Worm (Caenorhabditis elegans) whole organism, L2 larva: Measurements from ENCODE around the gene atln-1.

Experiments
- C34F6.9 ChIP-seq: fragments of 150-350 bp; optimal IDR thresholded peaks from 2 replicates; lab custom pipeline; 2014; ENCODE audit warnings: missing biosample characterization, missing genetic modification characterization
- Y55F3AM.14 ChIP-seq: fragments of 200-800 bp; sonication (Bioruptor generic); optimal IDR thresholded peaks from 2 replicates; lab custom pipeline; 2018; ENCODE audit warnings: mild to moderate bottlenecking, missing genetic modification characterization, missing compliant biosample characterization
- alr-1 ChIP-seq: fragments of 150-350 bp; optimal IDR thresholded peaks from 2 replicates; lab custom pipeline; 2014; ENCODE audit warnings: missing biosample characterization, missing genetic modification characterization
- aly-2 ChIP-seq: fragments of 150-350 bp; optimal IDR thresholded peaks from 2 replicates; lab custom pipeline; 2014; ENCODE audit warnings: missing biosample characterization, missing genetic modification characterization
- ama-1 ChIP-seq: fragments of 150-350 bp; optimal IDR thresholded peaks from 2 replicates; lab custom pipeline; 2018; ENCODE audit warnings: inconsistent platforms
- ceh-16 ChIP-seq: fragments of 150-350 bp; optimal IDR thresholded peaks from 2 replicates; lab custom pipeline; 2014; ENCODE audit warnings: missing biosample characterization, missing genetic modification characterization
- ceh-82 ChIP-seq: fragments of 150-350 bp; optimal IDR thresholded peaks from 2 replicates; lab custom pipeline; 2014; ENCODE audit warnings: missing biosample characterization, missing genetic modification characterization
- crh-2 ChIP-seq: sonication (generic microtip); optimal IDR thresholded peaks from 2 replicates; lab custom pipeline; 2017; ENCODE audit warnings: missing biosample characterization, missing genetic modification characterization
- dmd-4 ChIP-seq: sonication (generic microtip); optimal IDR thresholded peaks from 2 replicates; lab custom pipeline; 2017; ENCODE audit warnings: missing biosample characterization, missing genetic modification characterization
- elt-1 ChIP-seq: fragments of 150-350 bp; optimal IDR thresholded peaks from 2 replicates; lab custom pipeline; 2014; ENCODE audit warnings: missing biosample characterization, missing genetic modification characterization
- fos-1 ChIP-seq: fragments of 150-350 bp; optimal IDR thresholded peaks from 2 replicates; lab custom pipeline; 2014; ENCODE audit warnings: missing biosample characterization, missing genetic modification characterization
- gmeb-1 ChIP-seq: fragments of 150-350 bp; optimal IDR thresholded peaks from 2 replicates; lab custom pipeline; 2014; ENCODE audit warnings: missing biosample characterization, missing genetic modification characterization
- lin-11 ChIP-seq: fragments of 150-350 bp; sonication (generic microtip); optimal IDR thresholded peaks from 2 replicates; lab custom pipeline; 2014; ENCODE audit warnings: missing biosample characterization, missing genetic modification characterization, inconsistent platforms, mixed read lengths
- lin-13 ChIP-seq: fragments of 150-350 bp; optimal IDR thresholded peaks from 2 replicates; lab custom pipeline; 2014; ENCODE audit warnings: missing biosample characterization, missing genetic modification reagents, missing genetic modification characterization
- mab-5 ChIP-seq: fragments of 150-350 bp; optimal IDR thresholded peaks from 2 replicates; lab custom pipeline; 2014; ENCODE audit warnings: missing biosample characterization, missing genetic modification characterization
- nhr-129 ChIP-seq: fragments of 150-350 bp; optimal IDR thresholded peaks from 2 replicates; lab custom pipeline; 2014; ENCODE audit warnings: missing biosample characterization, missing genetic modification characterization
- nhr-23 ChIP-seq: fragments of 150-350 bp; optimal IDR thresholded peaks from 2 replicates; lab custom pipeline; 2014; ENCODE audit warnings: missing biosample characterization, missing genetic modification reagents, missing genetic modification characterization
- nhr-237 ChIP-seq: fragments of 150-350 bp; optimal IDR thresholded peaks from 2 replicates; lab custom pipeline; 2014; ENCODE audit warnings: missing biosample characterization, missing genetic modification characterization
- nhr-25 ChIP-seq: fragments of 150-350 bp; sonication (generic microtip); optimal IDR thresholded peaks from 3 replicates; lab custom pipeline; 2014; ENCODE audit warnings: missing biosample characterization, missing genetic modification characterization
- nhr-6 ChIP-seq: fragments of 150-350 bp; optimal IDR thresholded peaks from 2 replicates; lab custom pipeline; 2014; ENCODE audit warnings: missing biosample characterization, missing genetic modification characterization
- nhr-77 ChIP-seq: fragments of 150-350 bp; optimal IDR thresholded peaks from 2 replicates; lab custom pipeline; 2014; ENCODE audit warnings: missing biosample characterization, missing genetic modification characterization
- peb-1 ChIP-seq: fragments of 150-350 bp; optimal IDR thresholded peaks from 2 replicates; lab custom pipeline; 2014; ENCODE audit warnings: missing biosample characterization, missing genetic modification characterization
- sem-4 ChIP-seq: fragments of 150-350 bp; optimal IDR thresholded peaks from 2 replicates; lab custom pipeline; 2014; ENCODE audit warnings: missing biosample characterization, missing genetic modification reagents, missing genetic modification characterization
- skn-1 ChIP-seq: sonication (generic microtip); optimal IDR thresholded peaks from 2 replicates; lab custom pipeline; 2017; ENCODE audit warnings: missing biosample characterization, missing genetic modification characterization
- sma-3 ChIP-seq: sonication (generic microtip); optimal IDR thresholded peaks from 2 replicates; lab custom pipeline; 2016; ENCODE audit warnings: missing genetic modification reagents, missing genetic modification characterization, missing compliant biosample characterization
- sma-9 ChIP-seq, 2 experiments: fragments of 150-350 bp in 1 of 2; sonication (generic microtip) in 1 of 2; optimal IDR thresholded peaks; 2 replicates each; lab custom pipeline; 2014 to 2016; ENCODE audit warnings: missing genetic modification characterization in 2 of 2, mild to moderate bottlenecking in 1 of 2, missing biosample characterization in 1 of 2, missing compliant biosample characterization in 1 of 2, missing genetic modification reagents in 1 of 2, moderate library complexity in 1 of 2
- snpc-4 ChIP-seq: fragments of 150-350 bp; optimal IDR thresholded peaks from 2 replicates; lab custom pipeline; 2014; ENCODE audit warnings: missing biosample characterization, missing genetic modification characterization
- unc-39 ChIP-seq: fragments of 150-350 bp; optimal IDR thresholded peaks from 2 replicates; lab custom pipeline; 2014; ENCODE audit warnings: missing biosample characterization, missing genetic modification characterization
- ztf-1 ChIP-seq: fragments of 200-800 bp; sonication (Bioruptor generic); conservative IDR thresholded peaks from 2 replicates; pipeline ENCODE4 v1.3.6; 2022; ENCODE audit warnings: missing genetic modification characterization, missing compliant biosample characterization
- ztf-11 ChIP-seq: sonication (generic microtip); optimal IDR thresholded peaks from 2 replicates; lab custom pipeline; 2017; ENCODE audit warnings: missing biosample characterization, missing genetic modification characterization
- ztf-4 ChIP-seq: fragments of 150-350 bp; optimal IDR thresholded peaks from 2 replicates; lab custom pipeline; 2014; ENCODE audit warnings: missing biosample characterization, missing genetic modification characterization

The atln-1 gene

ce11 chrIV:2753541-2753940 is 34.9 kb upstream of the atln-1 start:
- TF ChIP-seq C34F6.9 (tag; lab: Kevin White, UChicago) = no peak
- no peak for TF ChIP-seq nhr-77
- no peak for TF ChIP-seq Y55F3AM.14 (GFP tag; lab: Kevin White, UChicago)
- TF ChIP-seq ztf-1 (GFP tag; lab: Robert Waterston, UW) = no peak
- TF ChIP-seq nhr-129 (tag; lab: Kevin White, UChicago) = no peak
- no peak for TF ChIP-seq sma-9 (GFP tag; optimal IDR thresholded peaks at IDR 0.05; lab: Kevin White, UChicago)
- no peak for TF ChIP-seq sma-9 (tag; optimal IDR thresholded peaks at IDR 0.05; lab: Kevin White, UChicago)
- no peak for TF ChIP-seq nhr-25 (tag; lab: Kevin White, UChicago)
- TF ChIP-seq gmeb-1 = no peak
- no peak for TF ChIP-seq crh-2

ce11 chrIV:2758079-2758478 is 30.4 kb upstream of the atln-1 start:
- TF ChIP-seq nhr-129 (tag; lab: Kevin White, UChicago) (no peak), nhr-77 (no peak), ama-1 (lab: Kevin White, UChicago) (no peak), peb-1 (tag; lab: Kevin White, UChicago) (no peak)

- TF ChIP-seq unc-39 (tag; lab: Kevin White, UChicago) = no peak
- no peak for TF ChIP-seq nhr-237
- no peak for TF ChIP-seq nhr-25 (tag; lab: Kevin White, UChicago)
- TF ChIP-seq nhr-23 = no peak
- no peak for TF ChIP-seq peb-1 (tag; lab: Kevin White, UChicago)
- no peak for TF ChIP-seq nhr-6 (tag; lab: Kevin White, UChicago)
- TF ChIP-seq sma-9 (GFP tag; optimal IDR thresholded peaks at IDR 0.05; lab: Kevin White, UChicago) = no peak
- no peak for TF ChIP-seq sma-9 (tag; optimal IDR thresholded peaks at IDR 0.05; lab: Kevin White, UChicago)
- TF ChIP-seq nhr-129 (tag; lab: Kevin White, UChicago) = no peak
These were observed 29.3 kb upstream of the atln-1 start, which contains the start of gene Y54G2A.38 for ce11 chrIV:2759163-2759562. TSS of gene Y54G2A.38 (plus strand) at chrIV:2759463.

ce11 chrIV:2761477-2761876 is 27.0 kb upstream of the atln-1 start:
- TF ChIP-seq alr-1 = no peak
- TF ChIP-seq lin-13 = no peak
- TF ChIP-seq sma-9 (GFP tag; optimal IDR thresholded peaks at IDR 0.05; lab: Kevin White, UChicago) = no peak
- no peak for TF ChIP-seq sma-9 (tag; optimal IDR thresholded peaks at IDR 0.05; lab: Kevin White, UChicago)
- no peak for TF ChIP-seq mab-5 (tag; lab: Kevin White, UChicago)
- TF ChIP-seq lin-11 (tag; lab: Kevin White, UChicago) = no peak
- no peak for TF ChIP-seq aly-2 (tag; lab: Kevin White, UChicago)
- no peak for TF ChIP-seq dmd-4 (tag; lab: Kevin White, UChicago)
- TF ChIP-seq sma-3 = no peak
- no peak for TF ChIP-seq skn-1 (tag; lab: Kevin White, UChicago)
- no peak for TF ChIP-seq unc-39 (tag; lab: Kevin White, UChicago)

ce11 chrIV:2762380-2762779 is 26.1 kb upstream of the atln-1 start, which contains the start of gene Y54G2A.77:
TSS of gene Y54G2A.77 (plus strand) at chrIV:2762680.
- TF ChIP-seq snpc-4 (no peak), sem-4 (tag; lab: Kevin White, UChicago) (no peak), fos-1 (tag; lab: Kevin White, UChicago) (no peak), nhr-6 (tag; lab: Kevin White, UChicago) (no peak), ceh-16 (tag; lab: Kevin White, UChicago) (no peak), sma-9 (GFP tag; optimal IDR thresholded peaks at IDR 0.05; lab: Kevin White, UChicago) (no peak), sma-9 (tag; optimal IDR thresholded peaks at IDR 0.05; lab: Kevin White, UChicago) (no peak), elt-1 (tag; lab: Kevin White, UChicago) (no peak), lin-13 (no peak), skn-1 (tag; lab: Kevin White, UChicago) (no peak), gmeb-1 (no peak), ztf-4 (tag; lab: Kevin White, UChicago) (no peak), ceh-82 (no peak), ztf-11 (tag; lab: Kevin White, UChicago) (no peak)

ce11 chrIV:2764160-2764559 is 24.3 kb upstream of the atln-1 start:
- peak; percentile 22 for TF ChIP-seq nhr-25 (tag; lab: Kevin White, UChicago)
- TF ChIP-seq C34F6.9 (tag; lab: Kevin White, UChicago) = no peak
